Worm (Caenorhabditis elegans): ENCODE results near the gene F26F2.8.

The F26F2.8 gene

ce11 chrV:20579534-20579933 lies at the start of gene F26F2.8:
TSS of gene F26F2.8 (plus strand) at chrV:20579546.
- TF ChIP-seq efl-1 (optimal IDR thresholded peaks at IDR 0.05) (no peak), efl-1 (GFP tag; optimal IDR thresholded peaks at IDR 0.05 in 1 of 2) (peak in 1 of 2 experiments; percentile 66), nhr-20 (tag; optimal IDR thresholded peaks at IDR 0.05) (no peak), hpl-2 (GFP tag; optimal IDR thresholded peaks at IDR 0.05) (no peak)

ce11 chrV:20534072-20534471 lies 45.3 kb upstream of the F26F2.8 start, which contains the start of gene famh-161:
TSS of gene famh-161 (minus strand) at chrV:20534172.
- TF ChIP-seq fkh-8 (tag; optimal IDR thresholded peaks at IDR 0.05), result peak; percentile 12
- no peak for TF ChIP-seq blmp-1 (tag; optimal IDR thresholded peaks at IDR 0.05)

ce11 chrV:20536208-20536607 lies 43.1 kb upstream of the F26F2.8 start, which contains the start of gene Y38H6C.15:
TSS of gene Y38H6C.15 (minus strand) at chrV:20536308.
- no peak for TF ChIP-seq elt-3 (tag; optimal IDR thresholded peaks at IDR 0.05)
- TF ChIP-seq unc-98 (GFP tag; IDR thresholded peaks at IDR 0.05), result no peak
- no peak for TF ChIP-seq efl-1 (optimal IDR thresholded peaks at IDR 0.05)
- TF ChIP-seq efl-1 (GFP tag; optimal IDR thresholded peaks at IDR 0.05 in 1 of 2), result no peak
- TF ChIP-seq nhr-12 (tag; optimal IDR thresholded peaks at IDR 0.05), result no peak
- TF ChIP-seq lin-39 (tag; optimal IDR thresholded peaks at IDR 0.05), result no peak
- TF ChIP-seq zag-1 (tag; optimal IDR thresholded peaks at IDR 0.05), result no peak
- TF ChIP-seq jun-1 (tag; optimal IDR thresholded peaks at IDR 0.05), result no peak
- no peak for TF ChIP-seq lin-14 (GFP tag; optimal IDR thresholded peaks at IDR 0.05)
- TF ChIP-seq irx-1 (tag; optimal IDR thresholded peaks at IDR 0.05), result no peak
- no peak for TF ChIP-seq C34B4.2 (tag; optimal IDR thresholded peaks at IDR 0.05)
- TF ChIP-seq fkh-4 (tag; optimal IDR thresholded peaks at IDR 0.05; ENCODE audit: borderline replicate concordance), result no peak
- no peak for TF ChIP-seq aha-1 (tag; optimal IDR thresholded peaks at IDR 0.05)

ce11 chrV:20539055-20539454 lies 40.3 kb upstream of the F26F2.8 start, which contains the start of gene Y38H6C.16:
TSS of gene Y38H6C.16 (minus strand) at chrV:20539347.
- TF ChIP-seq snpc-4 (tag; optimal IDR thresholded peaks at IDR 0.05) (no peak), jun-1 (tag; optimal IDR thresholded peaks at IDR 0.05) (no peak), lin-39 (tag; optimal IDR thresholded peaks at IDR 0.05) (no peak), mab-9 (GFP tag; IDR thresholded peaks at IDR 0.05) (no peak), zag-1 (tag; optimal IDR thresholded peaks at IDR 0.05) (no peak), fkh-4 (tag; optimal IDR thresholded peaks at IDR 0.05; ENCODE audit: borderline replicate concordance) (no peak), dsc-1 (tag; optimal IDR thresholded peaks at IDR 0.05) (no peak), ceh-82 (tag; optimal IDR thresholded peaks at IDR 0.05) (no peak), lin-35 (GFP tag; optimal IDR thresholded peaks at IDR 0.05) (peak in 1 of 2 experiments; percentile 20), grh-1 (GFP tag; IDR thresholded peaks at IDR 0.05) (no peak), C34B4.2 (tag; optimal IDR thresholded peaks at IDR 0.05) (no peak), snu-23 (GFP tag; optimal IDR thresholded peaks at IDR 0.05) (peak; percentile 21), blmp-1 (tag; optimal IDR thresholded peaks at IDR 0.05) (peak; percentile 67), nhr-77 (tag; optimal IDR thresholded peaks at IDR 0.05) (no peak), tlp-1 (tag; optimal IDR thresholded peaks at IDR 0.05) (no peak), elt-3 (tag; optimal IDR thresholded peaks at IDR 0.05) (no peak), rnt-1 (tag; optimal IDR thresholded peaks at IDR 0.05) (no peak), unc-30 (tag; optimal IDR thresholded peaks at IDR 0.05) (no peak), elt-2 (tag; optimal IDR thresholded peaks at IDR 0.05) (no peak), ceh-90 (tag; optimal IDR thresholded peaks at IDR 0.05) (no peak), ets-5 (GFP tag; IDR thresholded peaks at IDR 0.05) (no peak), skn-1 (tag; optimal IDR thresholded peaks at IDR 0.05) (no peak), lin-14 (GFP tag; optimal IDR thresholded peaks at IDR 0.05) (no peak), unc-62 (GFP tag; optimal IDR thresholded peaks at IDR 0.05) (no peak), ama-1 (optimal IDR thresholded peaks at IDR 0.05) (no peak), C04F5.9 (tag; optimal IDR thresholded peaks at IDR 0.05) (no peak), pqm-1 (tag; optimal IDR thresholded peaks at IDR 0.05) (no peak), irx-1 (tag; optimal IDR thresholded peaks at IDR 0.05) (no peak), lsy-2 (tag; optimal IDR thresholded peaks at IDR 0.05) (peak in 1 of 2 experiments; percentile 19), ceh-8 (GFP tag; optimal IDR thresholded peaks at IDR 0.05) (no peak), lin-13 (GFP tag; optimal IDR thresholded peaks at IDR 0.05) (no peak), C16A3.4 (tag; optimal IDR thresholded peaks at IDR 0.05) (no peak), hlh-17 (GFP tag; optimal IDR thresholded peaks at IDR 0.05; ENCODE audit: borderline replicate concordance) (no peak), nhr-20 (tag; optimal IDR thresholded peaks at IDR 0.05) (no peak), tbx-2 (tag; optimal IDR thresholded peaks at IDR 0.05) (no peak), vab-15 (tag; optimal IDR thresholded peaks at IDR 0.05) (no peak), sptf-1 (tag; optimal IDR thresholded peaks at IDR 0.05) (no peak), fkh-10 (GFP tag; optimal IDR thresholded peaks at IDR 0.05) (no peak), nhr-237 (tag; optimal IDR thresholded peaks at IDR 0.05) (no peak), nhr-11 (tag; optimal IDR thresholded peaks at IDR 0.05) (no peak)
